Fruit fly (Drosophila melanogaster) whole organism, embryonic: ENCODE measurements around the gene EAChm.

Source experiments
- Bdp1 ChIP-seq: fragments of 200-800 bp; sonication (Bioruptor generic); optimal IDR thresholded peaks from 3 replicates; lab custom pipeline; 2016; ENCODE audit warnings: missing biosample characterization, missing genetic modification characterization
- Blimp-1 ChIP-seq: fragments of 200-800 bp; sonication (Bioruptor generic); optimal IDR thresholded peaks from 3 replicates; lab custom pipeline; 2018; ENCODE audit warnings: missing biosample characterization, missing genetic modification characterization, mild to moderate bottlenecking, moderate library complexity, missing genetic modification reagents
- CG10565 ChIP-seq: fragments of 200-800 bp; sonication (Bioruptor generic); optimal IDR thresholded peaks from 3 replicates; lab custom pipeline; 2016; ENCODE audit warnings: missing biosample characterization, mild to moderate bottlenecking, missing genetic modification characterization
- CG11696 ChIP-seq: fragments of 200-800 bp; sonication (Bioruptor generic); IDR thresholded peaks from 2 replicates; pipeline ENCODE4 v1.3.6; 2022; ENCODE audit warnings: missing biosample characterization, missing genetic modification characterization
- CG12071 ChIP-seq: fragments of 200-800 bp; sonication (Bioruptor generic); optimal IDR thresholded peaks from 3 replicates; lab custom pipeline; 2018; ENCODE audit warnings: missing biosample characterization, mild to moderate bottlenecking, missing genetic modification characterization
- CG12769 ChIP-seq: fragments of 200-800 bp; sonication (Bioruptor generic); optimal IDR thresholded peaks from 2 replicates; lab custom pipeline; 2019; ENCODE audit warnings: missing biosample characterization, mild to moderate bottlenecking, missing genetic modification characterization, moderate library complexity
- CG14710 ChIP-seq: fragments of 200-800 bp; sonication (Bioruptor generic); optimal IDR thresholded peaks from 3 replicates; lab custom pipeline; 2019; ENCODE audit warnings: missing biosample characterization, mild to moderate bottlenecking, missing genetic modification characterization, moderate library complexity
- CG15269 ChIP-seq: fragments of 200-800 bp; sonication (Bioruptor generic); optimal IDR thresholded peaks from 2 replicates; lab custom pipeline; 2018; ENCODE audit warnings: missing biosample characterization, mild to moderate bottlenecking, missing genetic modification characterization, moderate library complexity
- CG17328 ChIP-seq: fragments of 200-800 bp; sonication (Bioruptor generic); IDR thresholded peaks from 2 replicates; pipeline ENCODE4 v1.3.6; 2022; ENCODE audit warnings: missing biosample characterization, missing genetic modification characterization
- CG17361 ChIP-seq: fragments of 200-800 bp; sonication (Bioruptor generic); IDR thresholded peaks from 3 replicates; pipeline ENCODE4 v1.3.6; 2022; ENCODE audit warnings: missing biosample characterization, missing genetic modification characterization
- CG18599 ChIP-seq: fragments of 200-800 bp; sonication (Bioruptor generic); optimal IDR thresholded peaks from 3 replicates; lab custom pipeline; 2017; ENCODE audit warnings: missing biosample characterization, missing genetic modification characterization, mild to moderate bottlenecking, moderate library complexity, missing genetic modification reagents
- CG18764 ChIP-seq: fragments of 200-800 bp; sonication (Bioruptor generic); optimal IDR thresholded peaks from 3 replicates; lab custom pipeline; 2016; ENCODE audit warnings: missing biosample characterization, missing genetic modification characterization
- CG2199 ChIP-seq: fragments of 200-800 bp; sonication (Bioruptor generic); IDR thresholded peaks from 3 replicates; pipeline ENCODE4 v1.3.6; 2022; ENCODE audit warnings: missing biosample characterization, missing genetic modification characterization
- CG30431 ChIP-seq: fragments of 200-800 bp; sonication (Bioruptor generic); optimal IDR thresholded peaks from 2 replicates; lab custom pipeline; 2017; ENCODE audit warnings: missing biosample characterization, missing genetic modification characterization
- CG31224 ChIP-seq: fragments of 200-800 bp; sonication (Bioruptor generic); IDR thresholded peaks from 2 replicates; pipeline ENCODE4 v1.3.6; 2022; ENCODE audit warnings: missing biosample characterization, missing genetic modification characterization
- CG3407 ChIP-seq: fragments of 200-800 bp; sonication (Bioruptor generic); optimal IDR thresholded peaks from 2 replicates; lab custom pipeline; 2018; ENCODE audit warnings: missing biosample characterization, mild to moderate bottlenecking, missing genetic modification characterization
- CG4404 ChIP-seq: fragments of 200-800 bp; sonication (Bioruptor generic); IDR thresholded peaks from 2 replicates; pipeline ENCODE4 v1.3.6; 2022; ENCODE audit warnings: missing biosample characterization, missing genetic modification characterization
- CG4820 ChIP-seq: fragments of 200-800 bp; sonication (Bioruptor generic); optimal IDR thresholded peaks from 3 replicates; lab custom pipeline; 2016; ENCODE audit warnings: missing biosample characterization, missing genetic modification characterization
- CG6654 ChIP-seq: fragments of 200-800 bp; sonication (Bioruptor generic); optimal IDR thresholded peaks from 2 replicates; lab custom pipeline; 2017; ENCODE audit warnings: missing biosample characterization, mild to moderate bottlenecking, missing genetic modification characterization
- CG6791 ChIP-seq: fragments of 200-800 bp; sonication (Bioruptor generic); IDR thresholded peaks from 3 replicates; pipeline ENCODE4 v1.3.6; 2022; ENCODE audit warnings: missing biosample characterization, missing genetic modification characterization; ENCODE audit not compliant: partially characterized antibody
- CG8281 ChIP-seq: fragments of 200-800 bp; sonication (Bioruptor generic); optimal IDR thresholded peaks from 2 replicates; lab custom pipeline; 2018; ENCODE audit warnings: missing biosample characterization, mild to moderate bottlenecking, missing genetic modification characterization, moderate library complexity
- CG9437 ChIP-seq: fragments of 200-800 bp; sonication (Bioruptor generic); optimal IDR thresholded peaks from 2 replicates; lab custom pipeline; 2018; ENCODE audit warnings: missing biosample characterization, mild to moderate bottlenecking, missing genetic modification characterization
- Gug ChIP-seq: fragments of 200-800 bp; sonication (Bioruptor generic); IDR thresholded peaks from 4 replicates; pipeline ENCODE4 v1.3.6; 2022; ENCODE audit warnings: missing biosample characterization, missing genetic modification characterization
- HLH54F ChIP-seq: fragments of 200-800 bp; sonication (Bioruptor generic); optimal IDR thresholded peaks from 3 replicates; lab custom pipeline; 2016; ENCODE audit warnings: missing biosample characterization, missing genetic modification characterization
- Hand ChIP-seq: fragments of 200-800 bp; sonication (Bioruptor generic); optimal IDR thresholded peaks from 2 replicates; lab custom pipeline; 2017; ENCODE audit warnings: mild to moderate bottlenecking, missing biosample characterization, missing genetic modification reagents, missing genetic modification characterization
- Hr3 ChIP-seq: fragments of 200-800 bp; sonication (Bioruptor generic); optimal IDR thresholded peaks from 3 replicates; lab custom pipeline; 2016; ENCODE audit warnings: missing biosample characterization, missing genetic modification characterization
- Mad ChIP-seq: fragments of 200-800 bp; sonication (Bioruptor generic); optimal IDR thresholded peaks from 2 replicates; lab custom pipeline; 2016; ENCODE audit warnings: missing biosample characterization, missing genetic modification characterization
- Max ChIP-seq: fragments of 200-800 bp; sonication (Bioruptor generic); optimal IDR thresholded peaks from 2 replicates; lab custom pipeline; 2016; ENCODE audit warnings: missing biosample characterization, mild to moderate bottlenecking, missing genetic modification characterization
- Ptx1 ChIP-seq: fragments of 200-800 bp; sonication (Bioruptor generic); IDR thresholded peaks from 2 replicates; pipeline ENCODE4 v1.3.6; 2022; ENCODE audit warnings: missing biosample characterization, missing genetic modification characterization
- Six4 ChIP-seq: fragments of 200-800 bp; sonication (Bioruptor generic); optimal IDR thresholded peaks from 2 replicates; lab custom pipeline; 2016; ENCODE audit warnings: missing biosample characterization, missing genetic modification characterization
- Sox100B ChIP-seq: fragments of 200-800 bp; sonication (Bioruptor generic); optimal IDR thresholded peaks from 3 replicates; lab custom pipeline; 2018; ENCODE audit warnings: missing biosample characterization, mild to moderate bottlenecking, missing genetic modification characterization
- Sox102F ChIP-seq: fragments of 200-800 bp; sonication (Bioruptor generic); optimal IDR thresholded peaks from 2 replicates; lab custom pipeline; 2018; ENCODE audit warnings: missing biosample characterization, mild to moderate bottlenecking, missing genetic modification characterization, moderate library complexity
- amos ChIP-seq: fragments of 200-800 bp; sonication (Bioruptor generic); IDR thresholded peaks from 2 replicates; pipeline ENCODE4 v1.3.6; 2022; ENCODE audit warnings: missing biosample characterization, missing genetic modification characterization; ENCODE audit not compliant: partially characterized antibody
- ase ChIP-seq: fragments of 200-800 bp; sonication (Bioruptor generic); IDR thresholded peaks from 3 replicates; pipeline ENCODE4 v1.3.6; 2022; ENCODE audit warnings: missing biosample characterization, missing genetic modification characterization
- bsh ChIP-seq, 2 experiments: fragments of 200-800 bp; sonication (Bioruptor generic); optimal IDR thresholded peaks; 2 replicates each; lab custom pipeline; 2017 to 2018; ENCODE audit warnings: mild to moderate bottlenecking in 2 of 2, missing biosample characterization in 2 of 2, missing genetic modification characterization in 2 of 2, moderate library complexity in 1 of 2
- cas ChIP-seq: fragments of 200-800 bp; sonication (Bioruptor generic); IDR thresholded peaks from 2 replicates; pipeline ENCODE4 v1.3.6; 2022; ENCODE audit warnings: missing biosample characterization, missing genetic modification characterization
- cato ChIP-seq: fragments of 200-800 bp; sonication (Bioruptor generic); optimal IDR thresholded peaks from 2 replicates; lab custom pipeline; 2016; ENCODE audit warnings: missing biosample characterization, missing genetic modification characterization, borderline replicate concordance
- eve ChIP-seq, 2 experiments: fragments of >200 bp; optimal IDR thresholded peaks; 2 replicates each; lab custom pipeline; 2017; ENCODE audit warnings: missing biosample characterization in 2 of 2, missing genetic modification characterization in 2 of 2
- exex ChIP-seq: fragments of 200-800 bp; sonication (Bioruptor generic); optimal IDR thresholded peaks from 4 replicates; lab custom pipeline; 2018; ENCODE audit warnings: missing biosample characterization, mild to moderate bottlenecking, missing genetic modification characterization, moderate library complexity
- jumu ChIP-seq: fragments of 200-800 bp; sonication (Bioruptor generic); optimal IDR thresholded peaks from 3 replicates; lab custom pipeline; 2016; ENCODE audit warnings: missing biosample characterization, missing genetic modification characterization
- kni ChIP-seq: fragments of 200-800 bp; sonication (Bioruptor generic); optimal IDR thresholded peaks from 3 replicates; lab custom pipeline; 2017; ENCODE audit warnings: mild to moderate bottlenecking, missing biosample characterization, missing genetic modification reagents, missing genetic modification characterization
- lmd ChIP-seq: fragments of 200-800 bp; sonication (Bioruptor generic); IDR thresholded peaks from 2 replicates; pipeline ENCODE4 v1.3.6; 2022; ENCODE audit warnings: missing biosample characterization, missing genetic modification characterization
- mam ChIP-seq: fragments of 200-800 bp; sonication (Bioruptor generic); optimal IDR thresholded peaks from 3 replicates; lab custom pipeline; 2016; ENCODE audit warnings: missing biosample characterization, missing genetic modification characterization
- sens-2 ChIP-seq: fragments of 200-800 bp; sonication (Bioruptor generic); IDR thresholded peaks from 2 replicates; pipeline ENCODE4 v1.3.6; 2022; ENCODE audit warnings: missing biosample characterization, missing genetic modification characterization
- sob ChIP-seq: fragments of 200-800 bp; sonication (Bioruptor generic); IDR thresholded peaks from 2 replicates; pipeline ENCODE4 v1.3.6; 2022; ENCODE audit warnings: missing biosample characterization, missing genetic modification characterization
- stc ChIP-seq: fragments of 200-800 bp; sonication (Bioruptor generic); IDR thresholded peaks from 2 replicates; pipeline ENCODE4 v1.3.6; 2022; ENCODE audit warnings: missing biosample characterization, missing genetic modification characterization
- toy ChIP-seq: fragments of 200-800 bp; sonication (Bioruptor generic); IDR thresholded peaks from 2 replicates; pipeline ENCODE4 v1.3.6; 2022; ENCODE audit warnings: missing biosample characterization, missing genetic modification characterization
- tx ChIP-seq: fragments of 200-800 bp; sonication (Bioruptor generic); optimal IDR thresholded peaks from 2 replicates; lab custom pipeline; 2016; ENCODE audit warnings: missing biosample characterization, missing genetic modification characterization

EAChm gene

dm6 chr3L:15098659-15099512 lies 44.3 kb downstream of the EAChm start:
- TF ChIP-seq CG8281, result peak; percentile 34
- peak; percentile 22 for TF ChIP-seq CG10565 (GFP tag; lab: Kevin White, UChicago)
- peak; percentile 82 for TF ChIP-seq CG15269 (tag; lab: Kevin White, UChicago)
- TF ChIP-seq CG11696 (GFP tag; lab: Robert Waterston, UW), result peak; percentile 76
- peak; percentile 2 for TF ChIP-seq HLH54F (GFP tag; lab: Kevin White, UChicago)
- TF ChIP-seq kni (GFP tag; lab: Kevin White, UChicago), result peak; percentile 91
- peak; percentile 97 for TF ChIP-seq CG14710 (tag; lab: Kevin White, UChicago)
- peak; percentile 63 for TF ChIP-seq CG6654 (GFP tag; lab: Kevin White, UChicago)
- TF ChIP-seq CG17328 (GFP tag; lab: Robert Waterston, UW), result peak; percentile 86
- no peak for TF ChIP-seq amos (GFP tag; lab: Robert Waterston, UW)
- peak; percentile 64 for TF ChIP-seq Hr3
- peak; percentile 93 for TF ChIP-seq stc
- peak; percentile 87 for TF ChIP-seq CG4820 (GFP tag; lab: Kevin White, UChicago)
- TF ChIP-seq eve (GFP tag; optimal IDR thresholded peaks at IDR 0.05; lab: Kevin White, UChicago), result no peak
- 0 out of 3 replicates have a peak, but pooled peaks have one; percentile 35 for TF ChIP-seq CG2199 (GFP tag; lab: Robert Waterston, UW)
- peak; percentile 93 for TF ChIP-seq Blimp-1 (GFP tag; lab: Kevin White, UChicago)
- peak; percentile 97 for TF ChIP-seq CG17361 (GFP tag; lab: Robert Waterston, UW)
- TF ChIP-seq CG3407 (GFP tag; lab: Kevin White, UChicago), result peak; percentile 79
- peak; percentile 85 for TF ChIP-seq Sox102F
- peak; percentile 87 for TF ChIP-seq Six4 (GFP tag; lab: Kevin White, UChicago)
- TF ChIP-seq CG31224 (GFP tag; lab: Robert Waterston, UW), result peak; percentile 66; the same call in 1 of the 2 replicates
- TF ChIP-seq bsh (GFP tag; optimal IDR thresholded peaks at IDR 0.05; lab: Kevin White, UChicago), result peak; percentile 53 to 89
- TF ChIP-seq mam (GFP tag; lab: Kevin White, UChicago), result no peak
- TF ChIP-seq Gug (GFP tag; lab: Robert Waterston, UW), result peak; percentile 15; the same call in 1 of the 4 replicates
- peak; percentile 39; the same call in 1 of the 2 replicates for TF ChIP-seq toy (GFP tag; lab: Robert Waterston, UW)
- TF ChIP-seq Mad (GFP tag; lab: Kevin White, UChicago), result no peak
- no peak for TF ChIP-seq CG6791 (GFP tag; lab: Robert Waterston, UW)
- peak; percentile 86 for TF ChIP-seq lmd (GFP tag; lab: Robert Waterston, UW)
- TF ChIP-seq Max (GFP tag; lab: Kevin White, UChicago), result peak; percentile 80
- peak; percentile 3 for TF ChIP-seq jumu
- TF ChIP-seq Sox100B (GFP tag; lab: Kevin White, UChicago), result peak; percentile 95
- no peak for TF ChIP-seq CG12071 (GFP tag; lab: Kevin White, UChicago)
- TF ChIP-seq CG18599, result peak; percentile 92
- peak; percentile 70; the same call in 2 of the 3 replicates for TF ChIP-seq ase (GFP tag; lab: Robert Waterston, UW)
- TF ChIP-seq CG30431 (GFP tag; lab: Kevin White, UChicago), result peak; percentile 6
- TF ChIP-seq CG9437 (GFP tag; lab: Kevin White, UChicago), result peak; percentile 78
- peak; percentile 87 for TF ChIP-seq CG18764 (GFP tag; lab: Kevin White, UChicago)
- TF ChIP-seq CG12769 (tag; lab: Kevin White, UChicago), result no peak
- 0 out of 2 replicates have a peak, but pooled peaks have one; percentile 5 for TF ChIP-seq sens-2 (GFP tag; lab: Robert Waterston, UW)
- peak; percentile 92 for TF ChIP-seq Ptx1
- TF ChIP-seq Bdp1 (GFP tag; lab: Kevin White, UChicago), result no peak
- TF ChIP-seq Hand, result peak; percentile 77
- TF ChIP-seq cas, result peak; percentile 43; the same call in 1 of the 2 replicates
- peak; percentile 56 for TF ChIP-seq cato (GFP tag; lab: Kevin White, UChicago)
- TF ChIP-seq CG4404 (GFP tag; lab: Robert Waterston, UW), result peak; percentile 37
- TF ChIP-seq exex (tag; lab: Kevin White, UChicago), result peak; percentile 78
- TF ChIP-seq sob, result peak; percentile 47; the same call in 1 of the 2 replicates
- no peak for TF ChIP-seq tx (GFP tag; lab: Kevin White, UChicago)
